Worm (Caenorhabditis elegans) whole organism, early embryonic: ENCODE data around the gene F07E5.8.
"Not testable (repeated sequence)": the region's sequence is repeated elsewhere in the genome, so short reads cannot be mapped to it uniquely, and the experiment has no call there.

ENCODE experiments used
- B0310.2 ChIP-seq: sonication (generic microtip); optimal IDR thresholded peaks from 2 replicates; lab custom pipeline; 2016; ENCODE audit warnings: mild to moderate bottlenecking, missing genetic modification characterization, missing compliant biosample characterization
- F13C5.2 ChIP-seq: sonication (generic microtip); optimal IDR thresholded peaks from 2 replicates; lab custom pipeline; 2017; ENCODE audit warnings: mild to moderate bottlenecking, missing genetic modification characterization, inconsistent platforms, missing compliant biosample characterization
- aly-1 ChIP-seq: sonication (generic microtip); optimal IDR thresholded peaks from 2 replicates; lab custom pipeline; 2016; ENCODE audit warnings: missing genetic modification characterization, missing compliant biosample characterization
- ama-1 ChIP-seq: fragments of 150-350 bp; optimal IDR thresholded peaks from 2 replicates; lab custom pipeline; 2014
- ceh-13 ChIP-seq: fragments of 200-800 bp; sonication (Bioruptor generic); optimal IDR thresholded peaks from 2 replicates; lab custom pipeline; 2018; ENCODE audit warnings: mild to moderate bottlenecking, missing genetic modification characterization, missing compliant biosample characterization
- ceh-36 ChIP-seq: sonication (generic microtip); optimal IDR thresholded peaks from 2 replicates; lab custom pipeline; 2016; ENCODE audit warnings: missing genetic modification characterization, inconsistent platforms, missing compliant biosample characterization
- ets-7 ChIP-seq: sonication (generic microtip); optimal IDR thresholded peaks from 2 replicates; lab custom pipeline; 2016; ENCODE audit warnings: missing genotype, missing genetic modification characterization, missing compliant biosample characterization
- flt-1 ChIP-seq: fragments of 200-800 bp; sonication (Bioruptor generic); IDR thresholded peaks from 2 replicates; pipeline ENCODE4 v1.3.6; 2022; ENCODE audit warnings: missing genetic modification characterization, missing compliant biosample characterization
- hmbx-1 ChIP-seq: sonication (generic microtip); optimal IDR thresholded peaks from 2 replicates; lab custom pipeline; 2016; ENCODE audit warnings: mild to moderate bottlenecking, missing genetic modification characterization, missing compliant biosample characterization
- hmg-4 ChIP-seq: fragments of 200-800 bp; sonication (Bioruptor generic); optimal IDR thresholded peaks from 2 replicates; lab custom pipeline; 2018; ENCODE audit warnings: mild to moderate bottlenecking, missing genetic modification characterization, missing compliant biosample characterization
- hnd-1 ChIP-seq: sonication (generic microtip); optimal IDR thresholded peaks from 2 replicates; lab custom pipeline; 2016; ENCODE audit warnings: missing genetic modification characterization, missing compliant biosample characterization
- pes-1 ChIP-seq: fragments of 200-800 bp; sonication (Bioruptor generic); IDR thresholded peaks from 2 replicates; pipeline ENCODE4 v1.3.6; 2022; ENCODE audit warnings: missing genetic modification reagents, missing genetic modification characterization, missing compliant biosample characterization
- scrt-1 ChIP-seq: fragments of 200-800 bp; sonication (Bioruptor generic); IDR thresholded peaks from 2 replicates; pipeline ENCODE4 v1.3.6; 2022; ENCODE audit warnings: missing genetic modification characterization, missing compliant biosample characterization
- sea-1 ChIP-seq: fragments of 200-800 bp; sonication (Bioruptor generic); conservative IDR thresholded peaks from 2 replicates; pipeline ENCODE4 v1.3.6; 2022; ENCODE audit warnings: missing genetic modification characterization, missing compliant biosample characterization
- tbx-11 ChIP-seq: fragments of 200-800 bp; sonication (Bioruptor generic); IDR thresholded peaks from 2 replicates; pipeline ENCODE4 v1.3.6; 2022; ENCODE audit warnings: missing genetic modification characterization, missing compliant biosample characterization
- tbx-37 ChIP-seq: fragments of 200-800 bp; sonication (Bioruptor generic); conservative IDR thresholded peaks from 2 replicates; pipeline ENCODE4 v1.3.6; 2022; ENCODE audit warnings: missing genetic modification reagents, missing genetic modification characterization, missing compliant biosample characterization
- tra-4 ChIP-seq: sonication (generic microtip); optimal IDR thresholded peaks from 2 replicates; lab custom pipeline; 2017; ENCODE audit warnings: missing genetic modification characterization, missing compliant biosample characterization

Gene F07E5.8

DNA sequence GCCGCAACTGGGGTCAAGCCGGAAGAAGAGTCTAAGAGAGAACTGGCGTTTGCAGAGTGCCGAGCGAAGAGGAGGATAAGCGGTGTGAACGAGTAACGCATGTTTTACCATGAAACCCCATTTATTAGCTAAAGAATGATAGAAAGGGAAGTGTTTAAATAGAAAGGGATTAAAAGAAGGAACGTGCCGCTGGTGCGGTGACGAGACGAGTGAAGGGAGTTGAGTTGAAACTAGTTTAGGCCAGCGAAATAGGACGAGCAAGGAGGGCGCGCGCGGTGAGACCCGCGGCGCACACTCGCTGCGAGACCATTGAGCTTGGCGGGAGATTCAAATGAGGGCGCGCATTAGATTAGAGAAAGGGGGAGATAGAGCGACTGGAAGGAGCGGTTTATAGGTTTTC is 28.9 kb downstream of the F07E5.8 start, which contains the start of gene math-1:
Gene math-1, minus strand, starts transcription at position 101 of the 400 bp plus-strand sequence.
- not testable (repeated sequence) for TF ChIP-seq aly-1; scrt-1; ama-1 (lab: Kevin White, UChicago)

- TF ChIP-seq ets-7, result no peak
Measured at ce11 chrII:2045505-2045904, 29.9 kb downstream of the F07E5.8 start, which contains the start of gene bath-24. TSS of gene bath-24 (minus strand) at chrII:2045605.

DNA sequence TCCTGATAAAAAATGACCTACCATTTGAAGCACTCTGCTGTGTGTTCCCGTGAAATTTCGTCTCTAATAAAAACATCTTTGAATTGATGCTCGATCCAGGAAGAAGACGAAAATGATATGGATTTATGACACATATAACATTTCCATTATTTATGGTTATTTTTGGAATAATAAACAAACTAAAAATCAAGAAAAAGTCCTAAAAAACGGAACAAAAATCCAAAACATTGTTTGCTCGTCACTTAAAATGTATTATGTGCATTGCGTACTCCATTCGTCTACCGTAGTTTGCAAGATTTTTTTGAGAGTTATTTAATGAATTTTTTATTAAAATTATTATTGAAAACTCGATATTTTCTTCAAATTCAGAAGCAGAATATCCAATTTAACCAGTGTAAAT is 33.0 kb downstream of the F07E5.8 start, which contains the start of gene bath-20:
Gene bath-20, minus strand, starts transcription at position 101 of the 400 bp plus-strand sequence.
- TF ChIP-seq ets-7 (no peak), ama-1 (lab: Kevin White, UChicago) (no peak), pes-1 (no peak), ceh-13 (GFP tag; lab: Kevin White, UChicago) (no peak), flt-1 (GFP tag; lab: Robert Waterston, UW) (no peak), tbx-37 (GFP tag; lab: Robert Waterston, UW) (no peak)

- TF ChIP-seq ets-7 (no peak), tbx-37 (GFP tag; lab: Robert Waterston, UW) (no peak), aly-1 (no peak), sea-1 (GFP tag; lab: Robert Waterston, UW) (no peak), hnd-1 (tag; lab: Kevin White, UChicago) (no peak), B0310.2 (tag; lab: Kevin White, UChicago) (no peak), flt-1 (GFP tag; lab: Robert Waterston, UW) (no peak), hmg-4 (no peak), ceh-13 (GFP tag; lab: Kevin White, UChicago) (no peak), F13C5.2 (tag; lab: Kevin White, UChicago) (no peak), ama-1 (lab: Kevin White, UChicago) (no peak), scrt-1 (no peak), pes-1 (no peak), tbx-11 (GFP tag; lab: Robert Waterston, UW) (no peak), ceh-36 (tag; lab: Kevin White, UChicago) (no peak), tra-4 (no peak), hmbx-1 (tag; lab: Kevin White, UChicago) (no peak)
Measured at ce11 chrII:2039288-2039687, 36.1 kb downstream of the F07E5.8 start, which contains the start of gene bath-19. TSS of gene bath-19 (minus strand) at chrII:2039388.

- TF ChIP-seq hmg-4 (no peak), hmbx-1 (tag; lab: Kevin White, UChicago) (no peak)
Measured at ce11 chrII:2033286-2033685, 42.1 kb downstream of the F07E5.8 start, which contains the start of gene F59H6.14. TSS of gene F59H6.14 (plus strand) at chrII:2033586.

DNA sequence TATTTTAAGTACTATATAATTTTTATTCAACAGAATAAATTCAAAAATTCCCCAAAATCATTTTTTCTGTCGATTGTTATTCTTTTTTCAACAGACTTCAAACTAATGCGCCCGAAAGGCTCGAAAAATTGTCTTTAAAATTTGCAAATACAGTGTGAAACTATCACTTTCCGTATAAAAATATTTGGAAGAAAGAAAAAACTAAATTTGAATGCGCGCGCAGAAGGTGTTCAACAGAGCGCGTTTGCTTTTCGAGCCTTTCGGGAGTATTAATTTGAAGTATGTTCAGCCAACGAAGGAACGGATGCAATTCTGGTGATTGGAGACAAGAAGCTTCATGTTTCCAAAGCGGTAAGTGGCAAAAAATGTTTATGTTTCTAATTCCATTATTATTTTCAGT is 43.1 kb downstream of the F07E5.8 start, which contains the start of gene btb-4:
Gene btb-4, plus strand, starts transcription at position 35 of the 400 bp plus-strand sequence.
- not testable (repeated sequence) for TF ChIP-seq pes-1; ceh-13 (GFP tag; lab: Kevin White, UChicago); tbx-11 (GFP tag; lab: Robert Waterston, UW)

- TF ChIP-seq tbx-11 (GFP tag; lab: Robert Waterston, UW) (no peak), aly-1 (no peak), ceh-36 (tag; lab: Kevin White, UChicago) (no peak), flt-1 (GFP tag; lab: Robert Waterston, UW) (no peak)
Measured at ce11 chrII:2031852-2032251, 43.6 kb downstream of the F07E5.8 start, which contains the start of gene bath-5. TSS of gene bath-5 (minus strand) at chrII:2031952.

DNA sequence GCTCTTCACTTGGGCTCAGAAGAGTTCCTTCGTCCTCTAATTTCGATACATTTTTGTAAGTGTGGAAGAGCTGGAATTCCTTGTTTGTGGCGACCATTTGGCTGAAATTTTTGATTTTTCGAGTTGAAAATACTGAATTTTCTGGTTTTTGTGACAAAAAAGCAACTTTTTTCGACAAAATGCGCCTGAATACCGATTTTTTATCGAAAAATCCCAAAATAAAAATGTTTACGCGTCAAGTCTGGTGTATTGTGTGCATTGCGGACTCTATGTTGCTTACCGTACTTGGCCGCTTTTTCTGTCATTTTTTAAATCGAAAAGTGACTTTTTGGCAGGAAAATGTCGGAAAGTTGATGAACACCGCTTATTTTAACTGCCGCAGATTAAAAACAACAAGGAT is 45.0 kb downstream of the F07E5.8 start, which contains the start of gene bath-3:
Gene bath-3, minus strand, starts transcription at position 101 of the 400 bp plus-strand sequence.
- TF ChIP-seq hmbx-1 (tag; lab: Kevin White, UChicago) (no peak), scrt-1 (no peak), hmg-4 (no peak), flt-1 (GFP tag; lab: Robert Waterston, UW) (no peak), tra-4 (no peak), B0310.2 (tag; lab: Kevin White, UChicago) (no peak), sea-1 (GFP tag; lab: Robert Waterston, UW) (no peak), ceh-36 (tag; lab: Kevin White, UChicago) (no peak)

DNA sequence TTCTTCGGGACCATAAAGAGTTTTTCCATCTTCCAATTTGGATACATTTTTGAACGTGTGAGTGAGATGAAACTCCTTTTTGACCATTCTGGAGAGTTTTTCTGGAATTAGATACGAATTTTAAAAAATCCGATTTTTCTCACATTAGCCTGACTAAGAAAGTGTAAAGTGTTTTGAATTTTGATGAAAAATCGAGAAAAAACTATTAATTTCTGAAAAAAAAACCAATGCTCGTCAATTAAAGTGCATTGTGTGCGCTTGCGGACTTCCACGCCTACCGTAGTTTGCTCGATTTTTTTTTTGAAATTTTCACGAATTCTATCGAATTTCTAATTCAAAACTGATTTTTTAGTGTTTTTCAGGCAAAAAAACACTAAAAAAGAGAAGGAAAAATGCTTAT is 46.7 kb downstream of the F07E5.8 start, which contains the start of gene bath-1:
Gene bath-1, minus strand, starts transcription at position 101 of the 400 bp plus-strand sequence.
- TF ChIP-seq aly-1 (no peak), ceh-36 (tag; lab: Kevin White, UChicago) (no peak), tbx-11 (GFP tag; lab: Robert Waterston, UW) (no peak), pes-1 (no peak), F13C5.2 (tag; lab: Kevin White, UChicago) (no peak), hmg-4 (no peak), sea-1 (GFP tag; lab: Robert Waterston, UW) (no peak), scrt-1 (no peak), ama-1 (lab: Kevin White, UChicago) (no peak), tra-4 (no peak), B0310.2 (tag; lab: Kevin White, UChicago) (no peak), ets-7 (no peak), flt-1 (GFP tag; lab: Robert Waterston, UW) (no peak)
